Worm (Caenorhabditis elegans) whole organism, L2 larva: ENCODE measurements around the gene ptr-13.

ENCODE experiments used
- fos-1 ChIP-seq: fragments of 150-350 bp; optimal IDR thresholded peaks from 2 replicates; lab custom pipeline; 2014; ENCODE audit warnings: missing biosample characterization, missing genetic modification characterization
- nhr-11 ChIP-seq: fragments of 150-350 bp; optimal IDR thresholded peaks from 2 replicates; lab custom pipeline; 2014; ENCODE audit warnings: missing biosample characterization, missing genetic modification characterization
- nhr-21 ChIP-seq: fragments of 150-350 bp; optimal IDR thresholded peaks from 2 replicates; lab custom pipeline; 2014; ENCODE audit warnings: missing biosample characterization, missing genetic modification characterization
- nhr-23 ChIP-seq: fragments of 150-350 bp; optimal IDR thresholded peaks from 2 replicates; lab custom pipeline; 2014; ENCODE audit warnings: missing biosample characterization, missing genetic modification reagents, missing genetic modification characterization
- nhr-77 ChIP-seq: fragments of 150-350 bp; optimal IDR thresholded peaks from 2 replicates; lab custom pipeline; 2014; ENCODE audit warnings: missing biosample characterization, missing genetic modification characterization
- peb-1 ChIP-seq: fragments of 150-350 bp; optimal IDR thresholded peaks from 2 replicates; lab custom pipeline; 2014; ENCODE audit warnings: missing biosample characterization, missing genetic modification characterization

- TF ChIP-seq fos-1 (tag; lab: Kevin White, UChicago) (no peak), nhr-21 (tag; lab: Kevin White, UChicago) (no peak), nhr-11 (no peak), nhr-77 (tag; lab: Kevin White, UChicago) (no peak), peb-1 (tag; lab: Kevin White, UChicago) (no peak), nhr-23 (no peak)
These were observed 51.2 kb downstream of the ptr-13 start, which contains the start of gene glb-4 for ce11 chrII:11111107-11111506.
